Fruit fly (Drosophila melanogaster): ENCODE measurements around the gene NLaz.
A peak's percentile ranks its signal among the peaks of the same experiment; 100 is the strongest.

NLaz gene

DNA sequence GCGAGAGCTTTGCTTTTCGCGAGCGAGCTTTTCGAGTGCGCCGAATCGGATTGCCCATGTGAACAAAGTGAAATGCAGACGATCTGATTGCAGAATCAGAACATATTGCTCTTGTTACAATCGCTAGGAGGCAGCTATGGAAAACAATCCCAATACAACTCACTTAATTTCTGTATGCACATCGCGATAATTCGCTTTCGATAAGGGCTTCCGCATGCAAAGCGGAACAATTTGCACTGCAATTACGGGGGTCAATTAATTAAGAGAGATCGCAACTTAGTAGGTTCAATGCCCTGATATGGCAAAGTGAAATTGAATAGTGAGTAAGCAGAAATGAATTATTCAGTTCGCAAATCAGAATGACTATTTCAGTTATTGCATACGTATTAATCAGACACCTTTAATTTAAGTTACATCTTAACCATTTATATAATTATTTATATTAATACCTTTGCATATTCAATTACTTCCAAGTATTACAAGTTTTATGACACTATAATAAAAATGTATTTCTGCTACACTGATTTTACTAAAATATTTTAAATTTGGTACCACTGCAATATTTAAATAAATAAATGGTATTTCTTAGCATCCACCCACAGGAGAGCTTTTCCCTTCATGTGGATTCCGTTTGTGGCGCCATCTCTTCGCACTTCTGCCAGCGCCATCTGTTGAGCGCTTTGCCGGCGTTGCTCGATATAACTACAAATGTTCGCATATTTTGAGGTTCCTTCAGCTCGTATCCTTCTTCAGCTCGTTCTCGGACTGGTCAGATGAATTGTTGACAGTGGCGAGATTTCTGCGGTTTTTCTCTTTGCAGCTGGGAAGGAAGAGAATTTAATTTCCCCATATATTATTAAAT is at the start of gene NLaz (continued):
- no peak for TF ChIP-seq nerfin-1 (tag; optimal IDR thresholded peaks at IDR 0.05)
- TF ChIP-seq CG34422 (GFP tag; IDR thresholded peaks at IDR 0.05) = no peak
- TF ChIP-seq HmgZ (tag; optimal IDR thresholded peaks at IDR 0.05) = no peak
- TF ChIP-seq CG34376 (GFP tag; optimal IDR thresholded peaks at IDR 0.05) = no peak
- TF ChIP-seq CG11504 (tag; optimal IDR thresholded peaks at IDR 0.05) = peak; percentile 63
- no peak for TF ChIP-seq CG11398 (GFP tag; optimal IDR thresholded peaks at IDR 0.05)
- TF ChIP-seq onecut (GFP tag; IDR thresholded peaks at IDR 0.05) = peak; percentile 85
- peak; percentile 78; the same call in 1 of the 2 replicates for TF ChIP-seq lmd (GFP tag; IDR thresholded peaks at IDR 0.05)
- peak; percentile 7; the same call in 1 of the 2 replicates for TF ChIP-seq CG32772 (GFP tag; IDR thresholded peaks at IDR 0.05)
- no peak for TF ChIP-seq Chrac-16 (GFP tag; optimal IDR thresholded peaks at IDR 0.05)
- TF ChIP-seq ac (GFP tag; optimal IDR thresholded peaks at IDR 0.05) = no peak
- no peak for TF ChIP-seq unc-4 (GFP tag; IDR thresholded peaks at IDR 0.05; ENCODE audit: partially characterized antibody)
- peak; percentile 82 for TF ChIP-seq NfI (GFP tag; optimal IDR thresholded peaks at IDR 0.05)
- TF ChIP-seq CG11560 (tag; IDR thresholded peaks at IDR 0.05) = 0 out of 3 replicates have a peak, but pooled peaks have one; percentile 31
- no peak for TF ChIP-seq Vsx1 (GFP tag; optimal IDR thresholded peaks at IDR 0.05)
- peak; percentile 56; the same call in 2 of the 4 replicates for TF ChIP-seq Gug (GFP tag; IDR thresholded peaks at IDR 0.05)
- TF ChIP-seq trh (GFP tag; optimal IDR thresholded peaks at IDR 0.05) = no peak
- no peak for TF ChIP-seq hkb (optimal IDR thresholded peaks at IDR 0.05)
- TF ChIP-seq hkb (GFP tag; IDR thresholded peaks at IDR 0.05) = no peak
- no peak for TF ChIP-seq CG13424 (tag; optimal IDR thresholded peaks at IDR 0.05)
- TF ChIP-seq Gsc (GFP tag; IDR thresholded peaks at IDR 0.05) = no peak
- TF ChIP-seq CG3407 (GFP tag; optimal IDR thresholded peaks at IDR 0.05) = no peak
- TF ChIP-seq chn (GFP tag; optimal IDR thresholded peaks at IDR 0.05) = no peak
- no peak for TF ChIP-seq CG3726 (GFP tag; IDR thresholded peaks at IDR 0.05)
- TF ChIP-seq Side (GFP tag; optimal IDR thresholded peaks at IDR 0.05) = no peak
- no peak for TF ChIP-seq CG13123 (GFP tag; optimal IDR thresholded peaks at IDR 0.05)
- no peak for TF ChIP-seq CG2116 (GFP tag; optimal IDR thresholded peaks at IDR 0.05)
- TF ChIP-seq CG12236 (GFP tag; optimal IDR thresholded peaks at IDR 0.05) = no peak
- no peak for TF ChIP-seq Stat92E (GFP tag; optimal IDR thresholded peaks at IDR 0.05)
- peak; percentile 11 for TF ChIP-seq da (GFP tag; optimal IDR thresholded peaks at IDR 0.05)
- TF ChIP-seq CG12155 (GFP tag; optimal IDR thresholded peaks at IDR 0.05) = peak; percentile 4
- TF ChIP-seq CG8089 (GFP tag; optimal IDR thresholded peaks at IDR 0.05) = no peak
- TF ChIP-seq repo (GFP tag; optimal IDR thresholded peaks at IDR 0.05) = no peak
- no peak for TF ChIP-seq mld (GFP tag; IDR thresholded peaks at IDR 0.05; ENCODE audit: partially characterized antibody)
- TF ChIP-seq Fer2 (tag; optimal IDR thresholded peaks at IDR 0.05) = no peak
- TF ChIP-seq gfzf (GFP tag; optimal IDR thresholded peaks at IDR 0.05) = no peak
- peak; percentile 49; the same call in 1 of the 2 replicates for TF ChIP-seq ro (GFP tag; IDR thresholded peaks at IDR 0.05)
- TF ChIP-seq CG2889 (GFP tag; IDR thresholded peaks at IDR 0.05) = no peak
- TF ChIP-seq HLH4C (GFP tag; IDR thresholded peaks at IDR 0.05; ENCODE audit: partially characterized antibody) = no peak
- TF ChIP-seq Hr39 (optimal IDR thresholded peaks at IDR 0.05) = no peak
- TF ChIP-seq grn (GFP tag; optimal IDR thresholded peaks at IDR 0.05) = no peak
- 0 out of 2 replicates have a peak, but pooled peaks have one; percentile 11 for TF ChIP-seq CG14667 (GFP tag; IDR thresholded peaks at IDR 0.05)
- TF ChIP-seq dan (GFP tag; IDR thresholded peaks at IDR 0.05) = no peak
- no peak for TF ChIP-seq Scr (GFP tag; IDR thresholded peaks at IDR 0.05; ENCODE audit: partially characterized antibody)
- no peak for TF ChIP-seq Nf-YC (tag; optimal IDR thresholded peaks at IDR 0.05)
- no peak for TF ChIP-seq CG11085 (GFP tag; IDR thresholded peaks at IDR 0.05)
- peak; percentile 69 for TF ChIP-seq ttk (GFP tag; IDR thresholded peaks at IDR 0.05)
- TF ChIP-seq CG5180 (GFP tag; optimal IDR thresholded peaks at IDR 0.05) = no peak
- peak; percentile 1 for TF ChIP-seq CG17359 (tag; optimal IDR thresholded peaks at IDR 0.05)
- no peak for TF ChIP-seq CG2120 (GFP tag; optimal IDR thresholded peaks at IDR 0.05)

Data from whole organism, embryonic.